Worm (Caenorhabditis elegans): ENCODE measurements around the gene T22C8.4.

The T22C8.4 gene

ce11 chrII:8588442-8588841 is 34.9 kb downstream of the T22C8.4 start:
- TF ChIP-seq zip-11 (GFP tag; IDR thresholded peaks at IDR 0.05) (no peak), unc-130 (GFP tag; optimal IDR thresholded peaks at IDR 0.05) (no peak), hlh-11 (tag; optimal IDR thresholded peaks at IDR 0.05) (no peak), nhr-42 (GFP tag; IDR thresholded peaks at IDR 0.05) (no peak), aha-1 (tag) (peak; percentile 41), php-3 (GFP tag; IDR thresholded peaks at IDR 0.05) (no peak), lin-38 (GFP tag; IDR thresholded peaks at IDR 0.05) (no peak), nhr-76 (tag; optimal IDR thresholded peaks at IDR 0.05) (no peak), duxl-1 (tag; optimal IDR thresholded peaks at IDR 0.05; ENCODE audit: poor library complexity) (no peak)

ce11 chrII:8587660-8588230 is 35.6 kb downstream of the T22C8.4 start:
- TF ChIP-seq pha-4 (GFP tag; IDR thresholded peaks at IDR 0.05), result no peak
- no peak for TF ChIP-seq pha-4 (tag; optimal IDR thresholded peaks at IDR 0.05)
- no peak for TF ChIP-seq ceh-62 (tag; optimal IDR thresholded peaks at IDR 0.05)
- TF ChIP-seq F49E8.2 (tag; optimal IDR thresholded peaks at IDR 0.05; ENCODE audit: borderline replicate concordance), result no peak
- no peak for TF ChIP-seq ceh-82 (tag; optimal IDR thresholded peaks at IDR 0.05)
- TF ChIP-seq nhr-6 (tag; optimal IDR thresholded peaks at IDR 0.05), result no peak
- TF ChIP-seq snpc-1.2 (GFP tag; IDR thresholded peaks at IDR 0.05), result no peak
- TF ChIP-seq unc-130 (GFP tag; optimal IDR thresholded peaks at IDR 0.05), result no peak
- TF ChIP-seq daf-16 (GFP tag; optimal IDR thresholded peaks at IDR 0.05), result no peak
- no peak for TF ChIP-seq daf-16 (tag; optimal IDR thresholded peaks at IDR 0.05)
- no peak for TF ChIP-seq Y105C5A.15 (GFP tag; IDR thresholded peaks at IDR 0.05)
- TF ChIP-seq snpc-4 (tag; optimal IDR thresholded peaks at IDR 0.05), result no peak
- no peak for TF ChIP-seq nhr-77 (tag; optimal IDR thresholded peaks at IDR 0.05)
- no peak for TF ChIP-seq lir-3 (tag; optimal IDR thresholded peaks at IDR 0.05)
- peak; percentile 94 for TF ChIP-seq aha-1 (tag)
- TF ChIP-seq F44E2.7 (GFP tag; IDR thresholded peaks at IDR 0.05), result no peak
- TF ChIP-seq daf-12 (tag; optimal IDR thresholded peaks at IDR 0.05), result no peak
- TF ChIP-seq nhr-10 (tag; optimal IDR thresholded peaks at IDR 0.05), result no peak
- TF ChIP-seq T20F7.1 (GFP tag; optimal IDR thresholded peaks at IDR 0.05), result no peak
- peak; percentile 86 for TF ChIP-seq ces-1 (GFP tag; optimal IDR thresholded peaks at IDR 0.05)
- no peak for TF ChIP-seq nhr-25 (tag; optimal IDR thresholded peaks at IDR 0.05; ENCODE audit: borderline replicate concordance, insufficient read depth)
- TF ChIP-seq ztf-7 (tag; optimal IDR thresholded peaks at IDR 0.05), result no peak
- no peak for TF ChIP-seq arid-1 (GFP tag; conservative IDR thresholded peaks at IDR 0.05)
- TF ChIP-seq rbr-2 (tag; optimal IDR thresholded peaks at IDR 0.05), result no peak
- peak; percentile 13 for TF ChIP-seq dve-1 (tag; optimal IDR thresholded peaks at IDR 0.05; ENCODE audit: insufficient read depth)
- no peak for TF ChIP-seq php-3 (GFP tag; IDR thresholded peaks at IDR 0.05)
- TF ChIP-seq madf-5 (GFP tag; IDR thresholded peaks at IDR 0.05), result no peak
- no peak for TF ChIP-seq Y5F2A.4 (GFP tag; optimal IDR thresholded peaks at IDR 0.05)
- no peak for TF ChIP-seq mdl-1 (tag; optimal IDR thresholded peaks at IDR 0.05)
- no peak for TF ChIP-seq F37D6.2 (tag; optimal IDR thresholded peaks at IDR 0.05)
- TF ChIP-seq mxl-2 (GFP tag; conservative IDR thresholded peaks at IDR 0.05), result no peak
- TF ChIP-seq spr-1 (tag; optimal IDR thresholded peaks at IDR 0.05), result no peak
- peak in 1 of 2 experiments; percentile 85 for TF ChIP-seq unc-62 (GFP tag; optimal IDR thresholded peaks at IDR 0.05 in 1 of 2)
- no peak for TF ChIP-seq unc-62 (tag; optimal IDR thresholded peaks at IDR 0.05)
- no peak for TF ChIP-seq pqm-1 (tag; optimal IDR thresholded peaks at IDR 0.05)
- TF ChIP-seq fkh-10 (GFP tag; optimal IDR thresholded peaks at IDR 0.05), result peak; percentile 26
- no peak for TF ChIP-seq R02D3.7 (tag; optimal IDR thresholded peaks at IDR 0.05)
- no peak for TF ChIP-seq hif-1 (tag; optimal IDR thresholded peaks at IDR 0.05)
- TF ChIP-seq lsy-2 (tag; optimal IDR thresholded peaks at IDR 0.05), result peak; percentile 8 to 14
- TF ChIP-seq ZK546.5 (tag; optimal IDR thresholded peaks at IDR 0.05), result no peak
- no peak for TF ChIP-seq sdz-12 (GFP tag; optimal IDR thresholded peaks at IDR 0.05)
- TF ChIP-seq mxl-3 (GFP tag; optimal IDR thresholded peaks at IDR 0.05), result no peak
- TF ChIP-seq mep-1 (tag; optimal IDR thresholded peaks at IDR 0.05), result no peak
- no peak for TF ChIP-seq duxl-1 (tag; optimal IDR thresholded peaks at IDR 0.05; ENCODE audit: poor library complexity)
- no peak for TF ChIP-seq cey-2 (tag; optimal IDR thresholded peaks at IDR 0.05; ENCODE audit: borderline replicate concordance, insufficient read depth)

Data from whole organism, L4 larva.